Worm (Caenorhabditis elegans) whole organism, L4/young adult: ENCODE data around the gene F14E5.8.
"Not testable (repeated sequence)": the region's sequence is repeated elsewhere in the genome, so short reads cannot be mapped to it uniquely, and the experiment has no call there.

Experiments used
- W03F9.2 ChIP-seq: fragments of 150-350 bp; optimal IDR thresholded peaks from 2 replicates; lab custom pipeline; 2014; ENCODE audit warnings: missing biosample characterization, missing genetic modification characterization
- dao-5 ChIP-seq: sonication (generic microtip); optimal IDR thresholded peaks from 2 replicates; lab custom pipeline; 2016; ENCODE audit warnings: missing genotype, missing genetic modification characterization, moderate library complexity, missing compliant biosample characterization
- him-1 ChIP-seq: sonication (generic microtip); optimal IDR thresholded peaks from 2 replicates; lab custom pipeline; 2016; ENCODE audit warnings: missing genotype, missing genetic modification reagents, missing genetic modification characterization, missing compliant biosample characterization

Gene F14E5.8

ce11 chrII:8419798-8420197 is at the start of gene F14E5.8:
Gene F14E5.8, plus strand, starts transcription at chrII:8420098.
- TF ChIP-seq dao-5, him-1, W03F9.2 (tag; lab: Kevin White, UChicago): not testable (repeated sequence)

- TF ChIP-seq W03F9.2 (tag; lab: Kevin White, UChicago) (no peak), dao-5 (tag; lab: Kevin White, UChicago) (no peak)
These were observed 49.7 kb upstream of the F14E5.8 start for ce11 chrII:8370194-8370593.

ce11 chrII:8377722-8378121 is 42.2 kb upstream of the F14E5.8 start:
- TF ChIP-seq dao-5 (tag; lab: Kevin White, UChicago), result no peak
- TF ChIP-seq W03F9.2 (tag; lab: Kevin White, UChicago), result no peak
- TF ChIP-seq him-1 (tag; lab: Kevin White, UChicago), result no peak

- TF ChIP-seq him-1 (tag; lab: Kevin White, UChicago) (no peak), dao-5 (tag; lab: Kevin White, UChicago) (no peak), W03F9.2 (tag; lab: Kevin White, UChicago) (no peak)
These were observed 39.7 kb upstream of the F14E5.8 start for ce11 chrII:8380188-8380587.

- TF ChIP-seq him-1 (tag; lab: Kevin White, UChicago) (no peak), W03F9.2 (tag; lab: Kevin White, UChicago) (no peak), dao-5 (tag; lab: Kevin White, UChicago) (no peak)
These were observed 38.7 kb upstream of the F14E5.8 start, which contains the start of gene F49E12.12 for ce11 chrII:8381197-8381596. Gene F49E12.12, plus strand, starts transcription at chrII:8381497.

ce11 chrII:8382880-8383279 is 37.0 kb upstream of the F14E5.8 start:
- no peak for TF ChIP-seq him-1 (tag; lab: Kevin White, UChicago)
- TF ChIP-seq dao-5 (tag; lab: Kevin White, UChicago), result no peak
- TF ChIP-seq W03F9.2 (tag; lab: Kevin White, UChicago), result no peak

ce11 chrII:8384344-8384743 is 35.6 kb upstream of the F14E5.8 start:
- TF ChIP-seq him-1 (tag; lab: Kevin White, UChicago) (no peak), dao-5 (tag; lab: Kevin White, UChicago) (no peak), W03F9.2 (tag; lab: Kevin White, UChicago) (no peak)

ce11 chrII:8385561-8385960 is 34.3 kb upstream of the F14E5.8 start:
- TF ChIP-seq dao-5 (tag; lab: Kevin White, UChicago) (no peak), W03F9.2 (tag; lab: Kevin White, UChicago) (no peak), him-1 (tag; lab: Kevin White, UChicago) (no peak)

ce11 chrII:8386897-8387296 is 33.0 kb upstream of the F14E5.8 start:
- TF ChIP-seq dao-5 (tag; lab: Kevin White, UChicago) (no peak), him-1 (tag; lab: Kevin White, UChicago) (no peak), W03F9.2 (tag; lab: Kevin White, UChicago) (no peak)

- TF ChIP-seq him-1 (tag; lab: Kevin White, UChicago) (no peak), dao-5 (tag; lab: Kevin White, UChicago) (no peak), W03F9.2 (tag; lab: Kevin White, UChicago) (no peak)
These were observed 31.8 kb upstream of the F14E5.8 start, which contains the start of gene drd-1 for ce11 chrII:8388001-8388513. Gene drd-1, plus strand, starts transcription at chrII:8388051.

ce11 chrII:8390751-8391150 is 29.1 kb upstream of the F14E5.8 start, which contains the start of gene F49E12.10:
Gene F49E12.10, plus strand, starts transcription at chrII:8391051.
- no peak for TF ChIP-seq him-1 (tag; lab: Kevin White, UChicago)
- TF ChIP-seq W03F9.2 (tag; lab: Kevin White, UChicago), result no peak
- no peak for TF ChIP-seq dao-5 (tag; lab: Kevin White, UChicago)

ce11 chrII:8392215-8392614 is 27.7 kb upstream of the F14E5.8 start:
- TF ChIP-seq dao-5 (tag; lab: Kevin White, UChicago) (no peak), him-1 (tag; lab: Kevin White, UChicago) (no peak), W03F9.2 (tag; lab: Kevin White, UChicago) (no peak)

ce11 chrII:8394205-8394604 is 25.7 kb upstream of the F14E5.8 start, which contains the start of gene F49E12.8:
Gene F49E12.8, minus strand, starts transcription at chrII:8394305.
- TF ChIP-seq dao-5 (tag; lab: Kevin White, UChicago) (no peak), W03F9.2 (tag; lab: Kevin White, UChicago) (no peak), him-1 (tag; lab: Kevin White, UChicago) (no peak)

- TF ChIP-seq dao-5 (tag; lab: Kevin White, UChicago) (no peak), W03F9.2 (tag; lab: Kevin White, UChicago) (no peak), him-1 (tag; lab: Kevin White, UChicago) (no peak)
These were observed 23.9 kb upstream of the F14E5.8 start, which contains the start of gene F49E12.7 for ce11 chrII:8396041-8396440. Gene F49E12.7, minus strand, starts transcription at chrII:8396141.
